Fruit fly (Drosophila melanogaster) whole organism, wandering third instar larva: ENCODE results near the gene JTBR.
A peak's percentile ranks its signal among the peaks of the same experiment; 100 is the strongest.

Experiments
- Abd-B ChIP-seq: fragments of >200 bp; optimal IDR thresholded peaks from 2 replicates; lab custom pipeline; 2017; ENCODE audit warnings: missing biosample characterization, missing genetic modification characterization
- CG32264 ChIP-seq: fragments of 200-800 bp; sonication (Bioruptor generic); optimal IDR thresholded peaks from 2 replicates; lab custom pipeline; 2016; ENCODE audit warnings: missing biosample characterization, missing genetic modification characterization
- CG9705 ChIP-seq: fragments of 200-800 bp; sonication (Bioruptor generic); optimal IDR thresholded peaks from 2 replicates; lab custom pipeline; 2018; ENCODE audit warnings: missing biosample characterization, mild to moderate bottlenecking, missing genetic modification characterization
- CrebA ChIP-seq: fragments of 200-800 bp; sonication (Bioruptor generic); optimal IDR thresholded peaks from 2 replicates; lab custom pipeline; 2016; ENCODE audit warnings: missing biosample characterization, mild to moderate bottlenecking, missing genetic modification characterization, borderline replicate concordance
- Dfd ChIP-seq: fragments of >200 bp; optimal IDR thresholded peaks from 2 replicates; lab custom pipeline; 2017; ENCODE audit warnings: missing biosample characterization, missing genetic modification characterization
- Dif ChIP-seq: fragments of 200-275, 200-300 bp; sonication (Bioruptor generic); optimal IDR thresholded peaks from 2 replicates; lab custom pipeline; 2018; ENCODE audit warnings: missing biosample characterization, missing genetic modification characterization; ENCODE audit not compliant: partially characterized antibody
- GATAd ChIP-seq: sonication (Bioruptor generic); optimal IDR thresholded peaks from 2 replicates; lab custom pipeline; 2016; ENCODE audit warnings: missing biosample characterization, missing genetic modification characterization
- HLH106 ChIP-seq: fragments of 200-800 bp; optimal IDR thresholded peaks from 3 replicates; lab custom pipeline; 2019; ENCODE audit warnings: missing biosample characterization, mild to moderate bottlenecking, missing genetic modification characterization, moderate library complexity
- Hnf4 ChIP-seq: fragments of 200-800 bp; sonication (Bioruptor generic); optimal IDR thresholded peaks from 2 replicates; lab custom pipeline; 2016; ENCODE audit warnings: missing biosample characterization, mild to moderate bottlenecking, missing genetic modification characterization
- Hr78 ChIP-seq: fragments of >200 bp; optimal IDR thresholded peaks from 2 replicates; lab custom pipeline; 2017; ENCODE audit warnings: missing biosample characterization, missing genetic modification characterization
- Mio ChIP-seq: sonication (Bioruptor generic); optimal IDR thresholded peaks from 2 replicates; lab custom pipeline; 2016; ENCODE audit warnings: missing biosample characterization, missing genetic modification characterization
- Myc ChIP-seq: fragments of >200 bp; optimal IDR thresholded peaks from 2 replicates; lab custom pipeline; 2017
- N ChIP-seq: fragments of >200 bp; optimal IDR thresholded peaks from 2 replicates; lab custom pipeline; 2018; ENCODE audit warnings: missing biosample characterization, missing external identifiers, missing genetic modification characterization
- Rel ChIP-seq, 2 experiments: fragments of 200-800 bp; sonication (Bioruptor generic) in 1 of 2; optimal IDR thresholded peaks; 2 replicates in 1 of 2; 3 replicates in 1 of 2; lab custom pipeline; 2016 to 2019; ENCODE audit warnings: mild to moderate bottlenecking in 2 of 2, missing biosample characterization in 2 of 2, missing genetic modification characterization in 2 of 2, moderate library complexity in 1 of 2
- Sp1 ChIP-seq: fragments of 200-800 bp; sonication (Bioruptor generic); optimal IDR thresholded peaks from 3 replicates; lab custom pipeline; 2019; ENCODE audit warnings: missing biosample characterization, mild to moderate bottlenecking, missing genetic modification characterization, moderate library complexity
- Vsx2 ChIP-seq: fragments of 200-300, 225-300 bp; sonication (Bioruptor generic); optimal IDR thresholded peaks from 2 replicates; lab custom pipeline; 2018; ENCODE audit warnings: missing biosample characterization, missing genetic modification characterization; ENCODE audit not compliant: partially characterized antibody
- br ChIP-seq: fragments of 200-800 bp; sonication (Bioruptor generic); optimal IDR thresholded peaks from 2 replicates; lab custom pipeline; 2016; ENCODE audit warnings: missing biosample characterization, missing genetic modification characterization
- brk ChIP-seq: fragments of 200-800 bp; sonication (Bioruptor generic); optimal IDR thresholded peaks from 2 replicates; lab custom pipeline; 2016; ENCODE audit warnings: missing biosample characterization, mild to moderate bottlenecking, missing genetic modification characterization
- dl ChIP-seq, 2 experiments: fragments of 175-275, 200-275 bp in 1 of 2; fragments of 200-275 bp in 1 of 2; sonication (Bioruptor generic); optimal IDR thresholded peaks; lab custom pipeline; 2018; ENCODE audit warnings: mild to moderate bottlenecking in 2 of 2, missing biosample characterization in 2 of 2, missing genetic modification characterization in 2 of 2, moderate library complexity in 2 of 2; ENCODE audit not compliant: partially characterized antibody in 2 of 2, insufficient read depth in 1 of 2
- dmrt93B ChIP-seq: fragments of 200-800 bp; sonication (Bioruptor generic); optimal IDR thresholded peaks from 2 replicates; lab custom pipeline; 2018; ENCODE audit warnings: missing biosample characterization, mild to moderate bottlenecking, missing genetic modification characterization
- ey ChIP-seq: fragments of 200-800 bp; sonication (Bioruptor generic); optimal IDR thresholded peaks from 2 replicates; lab custom pipeline; 2016; ENCODE audit warnings: missing biosample characterization, missing genetic modification characterization
- foxo ChIP-seq, 2 experiments: fragments of 200-800 bp; sonication (Bioruptor generic); optimal IDR thresholded peaks; 2 replicates in 1 of 2; 3 replicates in 1 of 2; lab custom pipeline; 2016 to 2017; ENCODE audit warnings: missing biosample characterization in 2 of 2, missing genetic modification characterization in 2 of 2
- fru ChIP-seq: fragments of 200-800 bp; sonication (Bioruptor generic); optimal IDR thresholded peaks from 3 replicates; lab custom pipeline; 2016; ENCODE audit warnings: missing biosample characterization, mild to moderate bottlenecking, missing genetic modification characterization
- h ChIP-seq: fragments of 200-800 bp; sonication (Bioruptor generic); optimal IDR thresholded peaks from 3 replicates; lab custom pipeline; 2016; ENCODE audit warnings: missing biosample characterization, mild to moderate bottlenecking, missing genetic modification characterization
- jim ChIP-seq: fragments of 175-275, 200-325 bp; sonication (Bioruptor generic); optimal IDR thresholded peaks from 2 replicates; lab custom pipeline; 2016; ENCODE audit warnings: missing biosample characterization, mild to moderate bottlenecking, missing genetic modification characterization
- lola ChIP-seq: fragments of >200 bp; optimal IDR thresholded peaks from 2 replicates; lab custom pipeline; 2017; ENCODE audit warnings: missing biosample characterization, missing genetic modification characterization
- pan ChIP-seq: fragments of >200 bp; optimal IDR thresholded peaks from 2 replicates; lab custom pipeline; 2017
- psq ChIP-seq: fragments of 200-800 bp; sonication (Bioruptor generic); optimal IDR thresholded peaks from 3 replicates; lab custom pipeline; 2017; ENCODE audit warnings: missing biosample characterization, mild to moderate bottlenecking, missing genetic modification characterization, moderate library complexity
- rgr ChIP-seq: fragments of 200-800 bp; sonication (Bioruptor generic); optimal IDR thresholded peaks from 3 replicates; lab custom pipeline; 2016; ENCODE audit warnings: missing biosample characterization, mild to moderate bottlenecking, missing genetic modification characterization
- sv ChIP-seq: fragments of 200-800 bp; sonication (Bioruptor generic); optimal IDR thresholded peaks from 3 replicates; lab custom pipeline; 2016; ENCODE audit warnings: missing biosample characterization, missing genetic modification characterization
- woc ChIP-seq: sonication (Bioruptor generic); optimal IDR thresholded peaks from 2 replicates; lab custom pipeline; 2016; ENCODE audit warnings: missing biosample characterization, mild to moderate bottlenecking, missing genetic modification characterization

JTBR gene

dm6 chr3L:1771658-1772057 lies 31.0 kb downstream of the JTBR start, which contains the start of gene Dhc62B:
Gene Dhc62B (minus strand): TSS chr3L:1771758.
- TF ChIP-seq pan (lab: Kevin White, UChicago): no peak
- no peak for TF ChIP-seq CG9705 (GFP tag; lab: Kevin White, UChicago)
- TF ChIP-seq Sp1 (GFP tag; lab: Kevin White, UChicago): no peak
- TF ChIP-seq dmrt93B: no peak
- no peak for TF ChIP-seq brk
- TF ChIP-seq ey (GFP tag; lab: Kevin White, UChicago): no peak
- TF ChIP-seq lola (GFP tag; lab: Kevin White, UChicago): no peak
- TF ChIP-seq Hnf4 (GFP tag; lab: Kevin White, UChicago): no peak
- no peak for TF ChIP-seq Dfd (GFP tag; lab: Kevin White, UChicago)
- no peak for TF ChIP-seq CG32264 (GFP tag; lab: Kevin White, UChicago)
- TF ChIP-seq Abd-B (GFP tag; lab: Kevin White, UChicago): no peak

dm6 chr3L:1756143-1756542 lies 46.5 kb downstream of the JTBR start, which contains the start of gene CG8001:
Gene CG8001 (plus strand): TSS chr3L:1756159.
- TF ChIP-seq Rel (GFP tag; optimal IDR thresholded peaks at IDR 0.05; lab: Kevin White, UChicago) (no peak), Rel (tag; optimal IDR thresholded peaks at IDR 0.05; lab: Kevin White, UChicago) (peak; percentile 86), sv (no peak)

DNA sequence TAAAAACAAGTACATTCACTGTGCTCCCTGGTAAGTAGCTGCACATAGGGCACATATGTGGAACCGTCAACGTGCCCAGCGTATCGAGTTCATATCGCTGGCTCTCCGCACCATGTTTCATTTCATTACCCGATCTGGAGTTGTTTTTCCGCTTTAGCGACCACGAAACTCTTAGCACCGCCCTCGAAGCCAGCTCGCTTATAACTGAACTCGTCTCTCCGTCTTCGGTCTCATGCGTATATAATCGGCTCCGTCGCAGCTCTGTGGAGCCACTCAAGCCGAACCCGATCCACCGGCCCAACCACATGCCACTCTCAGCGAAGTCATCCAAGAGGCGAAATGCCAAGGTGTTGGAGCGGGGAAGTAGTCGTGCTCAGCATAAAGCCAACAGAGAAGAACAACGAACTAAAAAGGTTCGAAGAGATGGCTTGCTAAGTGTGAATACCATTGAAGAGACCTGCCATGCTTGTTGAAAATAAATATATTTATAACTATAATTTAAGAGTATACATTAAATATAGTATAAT lies 47.1 kb downstream of the JTBR start, which contains the start of gene Cht2:
TSS of gene Cht2 (minus strand) at position 477 of the 527 bp plus-strand sequence.
- TF ChIP-seq foxo (GFP tag; optimal IDR thresholded peaks at IDR 0.05; lab: Kevin White, UChicago): no peak
- TF ChIP-seq psq (GFP tag; lab: Kevin White, UChicago): no peak
- TF ChIP-seq Myc (lab: Kevin White, UChicago): no peak
- TF ChIP-seq CrebA (GFP tag; lab: Kevin White, UChicago): no peak
- TF ChIP-seq dl (GFP tag; optimal IDR thresholded peaks at IDR 0.05; lab: Kevin White, UChicago; ENCODE audit: insufficient read depth in 1 of 2, partially characterized antibody in 2 of 2): peak in 1 of 2 experiments; percentile 67
- peak; percentile 42 for TF ChIP-seq br (GFP tag; lab: Kevin White, UChicago)
- TF ChIP-seq Hnf4 (GFP tag; lab: Kevin White, UChicago): no peak
- TF ChIP-seq GATAd (GFP tag; lab: Kevin White, UChicago): no peak
- TF ChIP-seq sv: no peak
- no peak for TF ChIP-seq Abd-B (GFP tag; lab: Kevin White, UChicago)
- TF ChIP-seq Dif (GFP tag; lab: Kevin White, UChicago): peak; percentile 91
- TF ChIP-seq ey (GFP tag; lab: Kevin White, UChicago): no peak
- TF ChIP-seq h (GFP tag; lab: Kevin White, UChicago): peak; percentile 38
- no peak for TF ChIP-seq pan (lab: Kevin White, UChicago)
- TF ChIP-seq Rel (GFP tag; optimal IDR thresholded peaks at IDR 0.05; lab: Kevin White, UChicago): peak; percentile 4
- peak; percentile 22 for TF ChIP-seq Rel (tag; optimal IDR thresholded peaks at IDR 0.05; lab: Kevin White, UChicago)
- TF ChIP-seq rgr: no peak
- TF ChIP-seq brk: no peak
- TF ChIP-seq Vsx2 (GFP tag; lab: Kevin White, UChicago): peak; percentile 86
- TF ChIP-seq CG32264 (GFP tag; lab: Kevin White, UChicago): no peak
- no peak for TF ChIP-seq Hr78
- no peak for TF ChIP-seq dmrt93B
- TF ChIP-seq Sp1 (GFP tag; lab: Kevin White, UChicago): peak; percentile 27
- no peak for TF ChIP-seq Dfd (GFP tag; lab: Kevin White, UChicago)
- peak; percentile 38 for TF ChIP-seq fru (GFP tag; lab: Kevin White, UChicago)

DNA sequence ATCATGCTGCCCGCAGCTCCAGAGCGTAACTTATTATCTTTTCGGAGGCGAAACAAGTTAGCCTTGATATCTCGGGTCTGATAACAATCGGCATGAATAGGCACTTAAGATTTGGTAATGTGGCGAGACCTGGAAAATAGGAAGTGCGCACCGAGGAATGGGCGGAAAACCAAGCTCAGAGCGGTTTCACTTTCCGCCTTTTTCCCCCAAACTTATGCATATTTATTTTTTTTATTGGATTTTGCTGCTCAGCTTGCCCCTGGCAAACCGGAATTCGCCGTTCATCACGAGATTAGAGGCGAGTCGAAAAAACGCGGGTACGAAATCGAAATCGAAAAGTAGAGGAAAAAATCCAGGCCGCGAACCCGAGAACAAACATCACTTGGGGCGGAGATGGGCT lies 47.7 kb downstream of the JTBR start:
- TF ChIP-seq Mio (GFP tag; lab: Kevin White, UChicago) (no peak), psq (GFP tag; lab: Kevin White, UChicago) (no peak), N (no peak), pan (lab: Kevin White, UChicago) (no peak), HLH106 (tag; lab: Kevin White, UChicago) (no peak), woc (GFP tag; lab: Kevin White, UChicago) (no peak), jim (GFP tag; lab: Kevin White, UChicago) (no peak)
- TF ChIP-seq, all 38 proteins: peak for 0
